Fruit fly (Drosophila melanogaster): Measurements from ENCODE around the gene PGRP-LC.

Gene PGRP-LC

dm6 chr3L:9373374-9374004 lies 34.9 kb downstream of the PGRP-LC start (continued):
- TF ChIP-seq NC2β (GFP tag; optimal IDR thresholded peaks at IDR 0.05) (peak; percentile 5), wdn (GFP tag; IDR thresholded peaks at IDR 0.05) (peak; percentile 55), Mad (GFP tag; optimal IDR thresholded peaks at IDR 0.05) (peak; percentile 47), H15 (GFP tag; IDR thresholded peaks at IDR 0.05) (peak; percentile 62; the same call in 1 of the 3 replicates), sr (GFP tag; IDR thresholded peaks at IDR 0.05) (peak; percentile 23; the same call in 1 of the 3 replicates), CG12071 (GFP tag; optimal IDR thresholded peaks at IDR 0.05) (no peak), bab2 (GFP tag; optimal IDR thresholded peaks at IDR 0.05) (peak; percentile 17), ERR (GFP tag; optimal IDR thresholded peaks at IDR 0.05) (no peak), CG8359 (GFP tag; optimal IDR thresholded peaks at IDR 0.05; ENCODE audit: borderline replicate concordance) (peak; percentile 51), H2.0 (GFP tag; IDR thresholded peaks at IDR 0.05) (peak; percentile 54; the same call in 1 of the 2 replicates), chinmo (GFP tag; IDR thresholded peaks at IDR 0.05; ENCODE audit: partially characterized antibody) (peak; percentile 44; the same call in 2 of the 4 replicates), CG33557 (GFP tag; optimal IDR thresholded peaks at IDR 0.05) (peak; percentile 34), zen2 (GFP tag; IDR thresholded peaks at IDR 0.05; ENCODE audit: partially characterized antibody) (peak; percentile 28; the same call in 1 of the 3 replicates), CG17829 (tag; optimal IDR thresholded peaks at IDR 0.05) (peak; percentile 67), HHEX (GFP tag; optimal IDR thresholded peaks at IDR 0.05) (peak; percentile 77), CG6175 (GFP tag; IDR thresholded peaks at IDR 0.05) (no peak), tup (GFP tag; optimal IDR thresholded peaks at IDR 0.05) (no peak), CG7839 (tag; optimal IDR thresholded peaks at IDR 0.05) (peak; percentile 75), Jarid2 (GFP tag; optimal IDR thresholded peaks at IDR 0.05) (peak; percentile 9), Gsc (GFP tag; IDR thresholded peaks at IDR 0.05) (no peak), CG10979 (tag; optimal IDR thresholded peaks at IDR 0.05) (peak; percentile 73), gfzf (GFP tag; optimal IDR thresholded peaks at IDR 0.05) (no peak), ewg (GFP tag; optimal IDR thresholded peaks at IDR 0.05) (peak; percentile 60), CG9437 (GFP tag; optimal IDR thresholded peaks at IDR 0.05) (peak; percentile 22), Doc2 (GFP tag; IDR thresholded peaks at IDR 0.05) (no peak), CG1602 (GFP tag; optimal IDR thresholded peaks at IDR 0.05) (peak; percentile 28), z (GFP tag; IDR thresholded peaks at IDR 0.05) (0 out of 3 replicates have a peak, but pooled peaks have one; percentile 7), CG7271 (tag; optimal IDR thresholded peaks at IDR 0.05) (peak; percentile 13), Elba2 (GFP tag; optimal IDR thresholded peaks at IDR 0.05) (no peak), Six4 (GFP tag; optimal IDR thresholded peaks at IDR 0.05) (peak; percentile 43), Opbp (GFP tag; IDR thresholded peaks at IDR 0.05; ENCODE audit: partially characterized antibody) (peak; percentile 45; the same call in 1 of the 3 replicates), CG9727 (GFP tag; optimal IDR thresholded peaks at IDR 0.05) (peak; percentile 66), pros (GFP tag; optimal IDR thresholded peaks at IDR 0.05) (no peak), CG4424 (GFP tag; optimal IDR thresholded peaks at IDR 0.05) (peak; percentile 81), Hand (GFP tag; optimal IDR thresholded peaks at IDR 0.05) (peak; percentile 67), CG11504 (tag; optimal IDR thresholded peaks at IDR 0.05) (peak; percentile 74), pnt (GFP tag; optimal IDR thresholded peaks at IDR 0.05) (no peak), CG2678 (tag; optimal IDR thresholded peaks at IDR 0.05) (peak; percentile 84), CG32532 (GFP tag; IDR thresholded peaks at IDR 0.05) (peak; percentile 84), zen (tag; optimal IDR thresholded peaks at IDR 0.05) (peak; percentile 2), E2f2 (GFP tag; IDR thresholded peaks at IDR 0.05) (peak; percentile 41; the same call in 1 of the 2 replicates), ssp (GFP tag; IDR thresholded peaks at IDR 0.05) (peak; percentile 31; the same call in 1 of the 2 replicates), CG15601 (tag; optimal IDR thresholded peaks at IDR 0.05) (peak; percentile 64), Ssrp (tag; optimal IDR thresholded peaks at IDR 0.05) (peak; percentile 54), grau (tag; optimal IDR thresholded peaks at IDR 0.05) (peak; percentile 56), Hr78 (GFP tag; optimal IDR thresholded peaks at IDR 0.05) (peak in 1 of 2 experiments; percentile 43), mam (GFP tag; optimal IDR thresholded peaks at IDR 0.05) (no peak), CG17359 (tag; optimal IDR thresholded peaks at IDR 0.05) (peak; percentile 82)
